Fruit fly (Drosophila melanogaster): ENCODE data around the gene CG34112.

- no peak for TF ChIP-seq pad (GFP tag; optimal IDR thresholded peaks at IDR 0.05)
- no peak for TF ChIP-seq CG1620 (GFP tag; optimal IDR thresholded peaks at IDR 0.05)
- no peak for TF ChIP-seq ovo (GFP tag; optimal IDR thresholded peaks at IDR 0.05)
Observed at dm6 chr3R:4428585-4429464, 34.8 kb upstream of the CG34112 start, which contains the start of gene srl.

Measured in whole organism, adult.